Worm (Caenorhabditis elegans) whole organism, midembryonic: ENCODE data around the gene srh-130.

Experiments
- T22C8.4 ChIP-seq: fragments of 200-800 bp; sonication (Bioruptor generic); IDR thresholded peaks from 2 replicates; pipeline ENCODE4 v1.3.6; 2022; ENCODE audit warnings: missing genetic modification characterization, missing compliant biosample characterization
- cog-1 ChIP-seq: sonication (generic microtip); optimal IDR thresholded peaks from 2 replicates; lab custom pipeline; 2016; ENCODE audit warnings: missing genetic modification characterization, missing compliant biosample characterization
- flt-1 ChIP-seq: fragments of 200-800 bp; sonication (Bioruptor generic); IDR thresholded peaks from 2 replicates; pipeline ENCODE4 v1.3.6; 2022; ENCODE audit warnings: missing genetic modification characterization, missing compliant biosample characterization
- klf-2 ChIP-seq: fragments of 200-800 bp; sonication (Bioruptor generic); conservative IDR thresholded peaks from 2 replicates; pipeline ENCODE4 v1.3.6; 2022; ENCODE audit warnings: missing genetic modification reagents, missing genetic modification characterization, missing compliant biosample characterization
- med-1 ChIP-seq: sonication (generic microtip); optimal IDR thresholded peaks from 2 replicates; lab custom pipeline; 2017; ENCODE audit warnings: missing genetic modification characterization, mild to moderate bottlenecking, missing compliant biosample characterization, antibody characterized with exemption, missing genetic modification reagents; ENCODE audit not compliant: insufficient read depth
- ref-1 ChIP-seq: fragments of 200-800 bp; sonication (Bioruptor generic); conservative IDR thresholded peaks from 2 replicates; pipeline ENCODE4 v1.3.6; 2022; ENCODE audit warnings: missing genetic modification reagents, missing genetic modification characterization, missing compliant biosample characterization
- tab-1 ChIP-seq: fragments of 200-800 bp; sonication (Bioruptor generic); IDR thresholded peaks from 2 replicates; pipeline ENCODE4 v1.3.6; 2022; ENCODE audit warnings: missing genetic modification characterization, missing compliant biosample characterization
- ztf-23 ChIP-seq: fragments of 200-800 bp; sonication (Bioruptor generic); IDR thresholded peaks from 2 replicates; pipeline ENCODE4 v1.3.6; 2022; ENCODE audit warnings: missing genetic modification reagents, missing genetic modification characterization, missing compliant biosample characterization
- ztf-29 ChIP-seq: fragments of 200-800 bp; sonication (Bioruptor generic); IDR thresholded peaks from 2 replicates; pipeline ENCODE4 v1.3.6; 2022; ENCODE audit warnings: missing genetic modification reagents, missing genetic modification characterization, missing compliant biosample characterization

ce11 chrV:5131380-5131779 lies 19.6 kb upstream of the srh-130 start:
- TF ChIP-seq tab-1 (GFP tag; lab: Robert Waterston, UW) (no peak), ztf-29 (GFP tag; lab: Robert Waterston, UW) (no peak), flt-1 (GFP tag; lab: Robert Waterston, UW) (no peak), med-1 (GFP tag; lab: Kevin White, UChicago) (no peak), ref-1 (GFP tag; lab: Robert Waterston, UW) (no peak), klf-2 (GFP tag; lab: Robert Waterston, UW) (no peak), T22C8.4 (GFP tag; lab: Robert Waterston, UW) (no peak), cog-1 (tag; lab: Kevin White, UChicago) (no peak), ztf-23 (GFP tag; lab: Robert Waterston, UW) (no peak)
